Fruit fly (Drosophila melanogaster) whole organism, embryonic: ENCODE results near the gene gl.
A peak's percentile ranks its signal among the peaks of the same experiment; 100 is the strongest.

Experiments
- Aef1 ChIP-seq: fragments of 200-800 bp; sonication (Bioruptor generic); IDR thresholded peaks from 3 replicates; pipeline ENCODE4 v1.3.6; 2022; ENCODE audit warnings: missing biosample characterization, missing genetic modification characterization
- Awh ChIP-seq: fragments of 200-800 bp; sonication (Bioruptor generic); IDR thresholded peaks from 2 replicates; pipeline ENCODE4, ENCODE4 v1.3.6; 2022; ENCODE audit warnings: missing biosample characterization, missing genetic modification characterization
- C15 ChIP-seq: fragments of 200-800 bp; sonication (Bioruptor generic); IDR thresholded peaks from 3 replicates; pipeline ENCODE4 v1.3.6; 2022; ENCODE audit warnings: missing biosample characterization, missing genetic modification characterization
- CG10274 ChIP-seq: fragments of 200-800 bp; sonication (Bioruptor generic); optimal IDR thresholded peaks from 3 replicates; lab custom pipeline; 2017; ENCODE audit warnings: missing biosample characterization, mild to moderate bottlenecking, missing genetic modification characterization
- CG10321 ChIP-seq: fragments of 200-800 bp; sonication (Bioruptor generic); IDR thresholded peaks from 2 replicates; pipeline ENCODE4 v1.3.6; 2022; ENCODE audit warnings: missing biosample characterization, missing genetic modification characterization
- CG11723 ChIP-seq: fragments of 200-800 bp; sonication (Bioruptor generic); optimal IDR thresholded peaks from 2 replicates; lab custom pipeline; 2017; ENCODE audit warnings: missing biosample characterization, mild to moderate bottlenecking, missing genetic modification characterization
- CG14050 ChIP-seq: fragments of 200-800 bp; sonication (Bioruptor generic); IDR thresholded peaks from 3 replicates; pipeline ENCODE4 v1.3.6; 2022; ENCODE audit warnings: missing biosample characterization, missing genetic modification characterization
- CG14860 ChIP-seq: fragments of 200-800 bp; sonication (Bioruptor generic); IDR thresholded peaks from 3 replicates; pipeline ENCODE4 v1.3.6; 2022; ENCODE audit warnings: missing biosample characterization, missing genetic modification characterization; ENCODE audit not compliant: partially characterized antibody
- CG1647 ChIP-seq: fragments of 200-800 bp; sonication (Bioruptor generic); optimal IDR thresholded peaks from 3 replicates; lab custom pipeline; 2016; ENCODE audit warnings: missing biosample characterization, missing genetic modification characterization
- CG16815 ChIP-seq: fragments of 200-800 bp; sonication (Bioruptor generic); optimal IDR thresholded peaks from 3 replicates; lab custom pipeline; 2017; ENCODE audit warnings: missing biosample characterization, mild to moderate bottlenecking, missing genetic modification characterization
- CG17802 ChIP-seq: fragments of 200-800 bp; sonication (Bioruptor generic); optimal IDR thresholded peaks from 2 replicates; lab custom pipeline; 2018; ENCODE audit warnings: missing biosample characterization, mild to moderate bottlenecking, missing genetic modification characterization, moderate library complexity
- CG2678 ChIP-seq: fragments of 200-800 bp; sonication (Bioruptor generic); optimal IDR thresholded peaks from 3 replicates; lab custom pipeline; 2019; ENCODE audit warnings: missing biosample characterization, mild to moderate bottlenecking, missing genetic modification characterization, moderate library complexity
- CG4328 ChIP-seq: fragments of 200-800 bp; sonication (Bioruptor generic); optimal IDR thresholded peaks from 3 replicates; lab custom pipeline; 2017; ENCODE audit warnings: missing biosample characterization, missing genetic modification reagents, missing genetic modification characterization
- CG5953 ChIP-seq: fragments of 200-800 bp; sonication (Bioruptor generic); IDR thresholded peaks from 2 replicates; pipeline ENCODE4 v1.3.6; 2022; ENCODE audit warnings: missing biosample characterization, missing genetic modification characterization
- CG7372 ChIP-seq: fragments of 200-800 bp; sonication (Bioruptor generic); IDR thresholded peaks from 2 replicates; pipeline ENCODE4 v1.3.6; 2022; ENCODE audit warnings: missing biosample characterization, missing genetic modification characterization
- CG7786 ChIP-seq: fragments of 200-800 bp; sonication (Bioruptor generic); optimal IDR thresholded peaks from 2 replicates; lab custom pipeline; 2016; ENCODE audit warnings: missing biosample characterization, missing genetic modification characterization
- CG8359 ChIP-seq: fragments of 200-800 bp; sonication (Bioruptor generic); optimal IDR thresholded peaks from 2 replicates; lab custom pipeline; 2017; ENCODE audit warnings: missing biosample characterization, mild to moderate bottlenecking, missing genetic modification characterization, borderline replicate concordance
- Dad ChIP-seq: fragments of 200-800 bp; sonication (Bioruptor generic); optimal IDR thresholded peaks from 3 replicates; lab custom pipeline; 2016; ENCODE audit warnings: missing biosample characterization, missing genetic modification characterization
- Dll ChIP-seq: fragments of 200-800 bp; sonication (Bioruptor generic); IDR thresholded peaks from 4 replicates; pipeline ENCODE4 v1.3.6; 2022; ENCODE audit warnings: missing biosample characterization, missing genetic modification characterization; ENCODE audit not compliant: partially characterized antibody
- E2f2 ChIP-seq: fragments of 200-800 bp; sonication (Bioruptor generic); IDR thresholded peaks from 2 replicates; pipeline ENCODE4 v1.3.6; 2022; ENCODE audit warnings: missing biosample characterization, missing genetic modification characterization
- Ets65A ChIP-seq: fragments of 200-800 bp; sonication (Bioruptor generic); peaks from one replicate; lab custom pipeline; 2016; ENCODE audit warnings: missing biosample characterization, missing genetic modification characterization
- HHEX ChIP-seq: fragments of 200-800 bp; sonication (Bioruptor generic); optimal IDR thresholded peaks from 3 replicates; lab custom pipeline; 2017; ENCODE audit warnings: missing biosample characterization, mild to moderate bottlenecking, missing genetic modification characterization, missing genetic modification reagents
- Mes4 ChIP-seq: fragments of 200-800 bp; sonication (Bioruptor generic); optimal IDR thresholded peaks from 2 replicates; lab custom pipeline; 2016; ENCODE audit warnings: missing biosample characterization, missing genetic modification characterization
- Mrtf ChIP-seq: fragments of 200-800 bp; sonication (Bioruptor generic); IDR thresholded peaks from 3 replicates; pipeline ENCODE4 v1.3.6; 2022; ENCODE audit warnings: missing biosample characterization, missing genetic modification characterization
- Sox100B ChIP-seq: fragments of 200-800 bp; sonication (Bioruptor generic); optimal IDR thresholded peaks from 3 replicates; lab custom pipeline; 2018; ENCODE audit warnings: missing biosample characterization, mild to moderate bottlenecking, missing genetic modification characterization
- Sry-β ChIP-seq: fragments of 200-800 bp; sonication (Bioruptor generic); optimal IDR thresholded peaks from 2 replicates; lab custom pipeline; 2018; ENCODE audit warnings: missing biosample characterization, mild to moderate bottlenecking, missing genetic modification characterization, moderate library complexity
- Trl ChIP-seq, 3 experiments: fragments of >200 bp in 2 of 3; fragments of 200-800 bp in 1 of 3; sonication (Bioruptor generic) in 1 of 3; optimal IDR thresholded peaks; 2 replicates in 1 of 3; 3 replicates in 2 of 3; lab custom pipeline; 2016 to 2017; ENCODE audit warnings: missing biosample characterization in 1 of 3, missing genetic modification characterization in 1 of 3
- Xbp1 ChIP-seq: fragments of 200-800 bp; sonication (Bioruptor generic); optimal IDR thresholded peaks from 3 replicates; lab custom pipeline; 2016; ENCODE audit warnings: missing biosample characterization, mild to moderate bottlenecking, missing genetic modification characterization
- ato ChIP-seq: fragments of 200-800 bp; sonication (Bioruptor generic); IDR thresholded peaks from 2 replicates; pipeline ENCODE4 v1.3.6; 2022; ENCODE audit warnings: missing biosample characterization, missing genetic modification characterization; ENCODE audit not compliant: partially characterized antibody
- bab2 ChIP-seq: fragments of 200-800 bp; sonication (Bioruptor generic); optimal IDR thresholded peaks from 2 replicates; lab custom pipeline; 2016; ENCODE audit warnings: missing biosample characterization, missing genetic modification characterization
- btn ChIP-seq: fragments of 200-800 bp; sonication (Bioruptor generic); optimal IDR thresholded peaks from 2 replicates; lab custom pipeline; 2016; ENCODE audit warnings: missing biosample characterization, missing genetic modification characterization
- cas ChIP-seq: fragments of 200-800 bp; sonication (Bioruptor generic); IDR thresholded peaks from 2 replicates; pipeline ENCODE4 v1.3.6; 2022; ENCODE audit warnings: missing biosample characterization, missing genetic modification characterization
- crol ChIP-seq: fragments of 200-800 bp; sonication (Bioruptor generic); IDR thresholded peaks from 2 replicates; pipeline ENCODE4 v1.3.6; 2022; ENCODE audit warnings: missing biosample characterization, missing genetic modification characterization
- danr ChIP-seq: fragments of 200-800 bp; sonication (Bioruptor generic); IDR thresholded peaks from 2 replicates; pipeline ENCODE4 v1.3.6; 2022; ENCODE audit warnings: missing biosample characterization, missing genetic modification characterization
- ems ChIP-seq: fragments of 200-800 bp; sonication (Bioruptor generic); optimal IDR thresholded peaks from 3 replicates; lab custom pipeline; 2016; ENCODE audit warnings: missing biosample characterization, missing genetic modification characterization
- hb ChIP-seq: fragments of 200-800 bp; sonication (Bioruptor generic); IDR thresholded peaks from 3 replicates; pipeline ENCODE4 v1.3.6; 2022; ENCODE audit warnings: missing biosample characterization, missing genetic modification characterization; ENCODE audit not compliant: partially characterized antibody
- hbn ChIP-seq: fragments of 200-800 bp; sonication (Bioruptor generic); IDR thresholded peaks from 2 replicates; pipeline ENCODE4 v1.3.6; 2022; ENCODE audit warnings: missing biosample characterization, missing genetic modification characterization; ENCODE audit not compliant: partially characterized antibody
- mirr ChIP-seq: fragments of 200-800 bp; sonication (Bioruptor generic); optimal IDR thresholded peaks from 3 replicates; lab custom pipeline; 2018; ENCODE audit warnings: missing biosample characterization, mild to moderate bottlenecking, missing genetic modification characterization
- ranshi ChIP-seq: fragments of 200-800 bp; sonication (Bioruptor generic); IDR thresholded peaks from 2 replicates; pipeline ENCODE4 v1.3.6; 2022; ENCODE audit warnings: missing biosample characterization, missing genetic modification characterization
- salm ChIP-seq: fragments of 200-800 bp; sonication (Bioruptor generic); optimal IDR thresholded peaks from 2 replicates; lab custom pipeline; 2018; ENCODE audit warnings: missing biosample characterization, mild to moderate bottlenecking, missing genetic modification characterization
- sens-2 ChIP-seq: fragments of 200-800 bp; sonication (Bioruptor generic); IDR thresholded peaks from 2 replicates; pipeline ENCODE4 v1.3.6; 2022; ENCODE audit warnings: missing biosample characterization, missing genetic modification characterization
- sima ChIP-seq: fragments of 200-800 bp; sonication (Bioruptor generic); optimal IDR thresholded peaks from 2 replicates; lab custom pipeline; 2016; ENCODE audit warnings: missing biosample characterization, missing genetic modification characterization
- sna ChIP-seq: fragments of 200-800 bp; sonication (Bioruptor generic); IDR thresholded peaks from 2 replicates; pipeline ENCODE4 v1.3.6; 2022; ENCODE audit warnings: missing biosample characterization, missing genetic modification characterization; ENCODE audit not compliant: partially characterized antibody
- sqz ChIP-seq: fragments of 200-800 bp; sonication (Bioruptor generic); optimal IDR thresholded peaks from 3 replicates; lab custom pipeline; 2018; ENCODE audit warnings: missing biosample characterization, mild to moderate bottlenecking, missing genetic modification characterization
- tna ChIP-seq: fragments of 200-800 bp; sonication (Bioruptor generic); IDR thresholded peaks from 2 replicates; pipeline ENCODE4 v1.3.6; 2022; ENCODE audit warnings: missing biosample characterization, missing genetic modification characterization; ENCODE audit not compliant: partially characterized antibody
- vfl ChIP-seq: fragments of 200-800 bp; sonication (Bioruptor generic); optimal IDR thresholded peaks from 2 replicates; lab custom pipeline; 2016; ENCODE audit warnings: missing biosample characterization, missing genetic modification characterization
- zen ChIP-seq: fragments of 200-800 bp; sonication (Bioruptor generic); optimal IDR thresholded peaks from 3 replicates; lab custom pipeline; 2018; ENCODE audit warnings: missing biosample characterization, mild to moderate bottlenecking, missing genetic modification characterization, moderate library complexity

gl gene

DNA sequence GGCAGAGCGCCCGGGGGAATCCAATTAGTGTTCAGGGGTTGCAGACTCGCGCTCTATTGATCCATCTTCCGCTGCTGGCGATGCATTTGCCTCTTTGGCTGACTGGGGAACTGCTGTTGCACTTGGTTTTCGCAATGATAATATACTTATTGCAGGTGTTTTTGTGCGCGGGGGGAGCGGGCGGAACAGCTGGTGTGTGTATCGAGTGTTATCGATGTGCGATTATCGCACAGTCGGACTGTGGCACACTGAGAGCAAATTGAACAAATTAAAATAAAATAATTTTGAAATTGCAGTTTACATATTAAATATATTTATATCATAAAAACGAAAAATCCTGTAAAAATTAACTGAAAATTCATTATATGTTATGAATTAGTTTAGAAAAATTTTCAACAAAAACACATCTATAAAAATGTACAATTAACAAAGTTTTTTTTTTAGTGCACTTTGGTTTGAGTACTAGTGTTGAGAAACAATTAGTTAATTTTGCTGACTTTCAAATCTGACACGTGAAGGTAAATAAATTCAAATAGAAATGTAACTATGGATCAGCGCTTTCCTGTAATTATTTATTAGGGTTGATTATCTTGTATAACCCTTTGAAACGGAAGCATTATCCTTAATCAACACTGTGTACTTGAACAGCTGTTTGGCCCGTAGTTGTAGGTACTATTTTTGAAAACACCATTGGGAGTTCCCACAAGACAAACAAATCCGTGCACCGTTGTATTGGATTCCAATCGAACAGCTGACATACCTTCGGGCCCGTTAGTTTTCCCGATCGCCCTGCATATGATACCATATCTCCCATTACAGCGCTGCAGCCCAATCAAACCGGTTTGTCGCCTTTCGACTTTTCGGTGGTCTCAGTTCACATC is 30.3 kb upstream of the gl start, which contains the start of the genes Wdr37 and koko (continued):
- TF ChIP-seq CG8359 (GFP tag; lab: Kevin White, UChicago) (peak; percentile 76), CG1647 (GFP tag; lab: Kevin White, UChicago) (peak; percentile 63), mirr (peak; percentile 36), ems (peak; percentile 67), CG4328 (GFP tag; lab: Kevin White, UChicago) (peak; percentile 90), CG10321 (GFP tag; lab: Robert Waterston, UW) (peak; percentile 84), Awh (peak; percentile 98), zen (peak; percentile 98), sens-2 (peak; percentile 78), cas (GFP tag; lab: Robert Waterston, UW) (peak; percentile 94), Mes4 (peak; percentile 58), CG11723 (GFP tag; lab: Kevin White, UChicago) (peak; percentile 86), Ets65A (peak; percentile 95), Sox100B (GFP tag; lab: Kevin White, UChicago) (peak; percentile 98), CG7372 (GFP tag; lab: Robert Waterston, UW) (peak; percentile 98), salm (tag; lab: Kevin White, UChicago) (peak; percentile 91), CG14860 (0 out of 3 replicates have a peak, but pooled peaks have one; percentile 37), danr (peak; percentile 94), CG5953 (GFP tag; lab: Robert Waterston, UW) (peak; percentile 88), Xbp1 (peak; percentile 97), sna (GFP tag; lab: Robert Waterston, UW) (peak; percentile 60), E2f2 (peak; percentile 86), Mrtf (GFP tag; lab: Robert Waterston, UW) (peak; percentile 94), ato (GFP tag; lab: Robert Waterston, UW) (peak; percentile 52; the same call in 1 of the 2 replicates), tna (peak; percentile 53; the same call in 1 of the 2 replicates), vfl (peak; percentile 71), Dll (peak; percentile 61; the same call in 2 of the 4 replicates), btn (peak; percentile 69), hbn (GFP tag; lab: Robert Waterston, UW) (peak; percentile 37; the same call in 1 of the 2 replicates), HHEX (GFP tag; lab: Kevin White, UChicago) (peak; percentile 91), Dad (GFP tag; lab: Kevin White, UChicago) (peak; percentile 56), CG2678 (tag; lab: Kevin White, UChicago) (peak; percentile 98), C15 (GFP tag; lab: Robert Waterston, UW) (peak; percentile 94), CG16815 (GFP tag; lab: Kevin White, UChicago) (peak; percentile 96), crol (GFP tag; lab: Robert Waterston, UW) (peak; percentile 98), Sry-β (GFP tag; lab: Kevin White, UChicago) (peak; percentile 39), sima (peak; percentile 0), hb (GFP tag; lab: Robert Waterston, UW) (no peak), CG10274 (peak; percentile 62), bab2 (GFP tag; lab: Kevin White, UChicago) (peak; percentile 75), CG7786 (GFP tag; lab: Kevin White, UChicago) (peak; percentile 79), Trl (optimal IDR thresholded peaks at IDR 0.05; lab: Kevin White, UChicago) (no peak), Trl (GFP tag; optimal IDR thresholded peaks at IDR 0.05; lab: Kevin White, UChicago) (peak; percentile 82), sqz (GFP tag; lab: Kevin White, UChicago) (peak; percentile 93), ranshi (GFP tag; lab: Robert Waterston, UW) (peak; percentile 98), Aef1 (GFP tag; lab: Robert Waterston, UW) (peak; percentile 97), CG14050 (GFP tag; lab: Robert Waterston, UW) (peak; percentile 95), CG17802 (tag; lab: Kevin White, UChicago) (peak; percentile 83)
